Fruit fly (Drosophila melanogaster): ENCODE results near the gene mRpL17.

Gene mRpL17

dm6 chr3L:264378-265151 is at the start of gene mRpL17, which contains the start of gene Tudor-SN:
Gene mRpL17 (plus strand): TSS chr3L:264779.
Gene Tudor-SN (minus strand): TSS chr3L:264380.
- no peak for TF ChIP-seq gl (tag; optimal IDR thresholded peaks at IDR 0.05)
- no peak for TF ChIP-seq rn (GFP tag; IDR thresholded peaks at IDR 0.05)
- TF ChIP-seq Ets98B (GFP tag; IDR thresholded peaks at IDR 0.05), result no peak
- no peak for TF ChIP-seq CG10348 (GFP tag; IDR thresholded peaks at IDR 0.05)
- TF ChIP-seq Snoo (tag; optimal IDR thresholded peaks at IDR 0.05), result no peak
- TF ChIP-seq Pif1A (GFP tag; optimal IDR thresholded peaks at IDR 0.05), result no peak
- no peak for TF ChIP-seq CG32121 (GFP tag; IDR thresholded peaks at IDR 0.05)
- no peak for TF ChIP-seq CG34367 (tag; optimal IDR thresholded peaks at IDR 0.05)
- no peak for TF ChIP-seq CG17806 (tag; optimal IDR thresholded peaks at IDR 0.05)
- peak; percentile 7 for TF ChIP-seq CG8159 (tag; optimal IDR thresholded peaks at IDR 0.05)
- TF ChIP-seq CG15710 (tag; optimal IDR thresholded peaks at IDR 0.05), result peak; percentile 13
- TF ChIP-seq CG4496 (GFP tag; IDR thresholded peaks at IDR 0.05), result peak; percentile 41; the same call in 1 of the 3 replicates
- peak; percentile 16 for TF ChIP-seq Pif1B (GFP tag; optimal IDR thresholded peaks at IDR 0.05)
- no peak for TF ChIP-seq D1 (tag; optimal IDR thresholded peaks at IDR 0.05)

dm6 chr3L:216325-216724 is 48.3 kb upstream of the mRpL17 start, which contains the start of gene Kaz1-ORFB:
Gene Kaz1-ORFB (plus strand): TSS chr3L:216625.
- TF ChIP-seq fd96Ca (GFP tag; IDR thresholded peaks at IDR 0.05), result no peak
- no peak for TF ChIP-seq CG32121 (GFP tag; IDR thresholded peaks at IDR 0.05)
- no peak for TF ChIP-seq Pif1A (GFP tag; optimal IDR thresholded peaks at IDR 0.05)
- TF ChIP-seq CG15710 (tag; optimal IDR thresholded peaks at IDR 0.05), result no peak
- no peak for TF ChIP-seq CG17806 (tag; optimal IDR thresholded peaks at IDR 0.05)
- no peak for TF ChIP-seq CG9948 (tag; optimal IDR thresholded peaks at IDR 0.05)
- TF ChIP-seq CG14655 (GFP tag; optimal IDR thresholded peaks at IDR 0.05), result no peak
- no peak for TF ChIP-seq D1 (tag; optimal IDR thresholded peaks at IDR 0.05)
- TF ChIP-seq CG34367 (tag; optimal IDR thresholded peaks at IDR 0.05), result no peak
- TF ChIP-seq CG12605 (GFP tag; IDR thresholded peaks at IDR 0.05), result no peak
- no peak for TF ChIP-seq Ets98B (GFP tag; IDR thresholded peaks at IDR 0.05)
- TF ChIP-seq CG8301 (tag; optimal IDR thresholded peaks at IDR 0.05), result no peak
- TF ChIP-seq Snoo (tag; optimal IDR thresholded peaks at IDR 0.05), result no peak
- no peak for TF ChIP-seq Pif1B (GFP tag; optimal IDR thresholded peaks at IDR 0.05)
- TF ChIP-seq rn (GFP tag; IDR thresholded peaks at IDR 0.05), result no peak
- TF ChIP-seq CG10348 (GFP tag; IDR thresholded peaks at IDR 0.05), result no peak

dm6 chr3L:217480-218118 is 47.0 kb upstream of the mRpL17 start, which contains the start of gene CG13877:
Gene CG13877 (plus strand): TSS chr3L:218068.
- peak; percentile 50 for TF ChIP-seq EcR (GFP tag; optimal IDR thresholded peaks at IDR 0.05)
- no peak for TF ChIP-seq Snoo (tag; optimal IDR thresholded peaks at IDR 0.05)

dm6 chr3L:223019-223902 is 41.3 kb upstream of the mRpL17 start, which contains the start of the genes pyx and CG33229:
Gene pyx (minus strand): TSS chr3L:223069.
Gene CG33229 (plus strand): TSS chr3L:223852.
- TF ChIP-seq CG12605 (GFP tag; IDR thresholded peaks at IDR 0.05) (peak; percentile 57; the same call in 1 of the 2 replicates), CG15710 (tag; optimal IDR thresholded peaks at IDR 0.05) (peak; percentile 76), Snoo (tag; optimal IDR thresholded peaks at IDR 0.05) (peak; percentile 67), Pif1A (GFP tag; optimal IDR thresholded peaks at IDR 0.05) (peak; percentile 66), CG8301 (tag; optimal IDR thresholded peaks at IDR 0.05) (peak; percentile 78), D1 (tag; optimal IDR thresholded peaks at IDR 0.05) (no peak), CG17806 (tag; optimal IDR thresholded peaks at IDR 0.05) (peak; percentile 68), Pif1B (GFP tag; optimal IDR thresholded peaks at IDR 0.05) (no peak), CG10348 (GFP tag; IDR thresholded peaks at IDR 0.05) (no peak; the same call in none of the 2 replicates), CG14655 (GFP tag; optimal IDR thresholded peaks at IDR 0.05) (peak; percentile 88), CG4496 (GFP tag; IDR thresholded peaks at IDR 0.05) (peak; percentile 73; the same call in 2 of the 3 replicates), CG34367 (tag; optimal IDR thresholded peaks at IDR 0.05) (peak; percentile 70), CG9948 (tag; optimal IDR thresholded peaks at IDR 0.05) (peak; percentile 74), CG32121 (GFP tag; IDR thresholded peaks at IDR 0.05) (peak; percentile 81), Ets98B (GFP tag; IDR thresholded peaks at IDR 0.05) (peak; percentile 73), EcR (GFP tag; optimal IDR thresholded peaks at IDR 0.05) (no peak), rn (GFP tag; IDR thresholded peaks at IDR 0.05) (peak; percentile 36; the same call in 1 of the 2 replicates), gl (tag; optimal IDR thresholded peaks at IDR 0.05) (no peak), CG8159 (tag; optimal IDR thresholded peaks at IDR 0.05) (peak; percentile 81), fd96Ca (GFP tag; IDR thresholded peaks at IDR 0.05) (peak; percentile 85)
